Worm (Caenorhabditis elegans) whole organism, L1 larva: ENCODE results near the gene nhr-138.

Experiments
- aly-2 ChIP-seq: fragments of 150-350 bp; optimal IDR thresholded peaks from 2 replicates; lab custom pipeline; 2014; ENCODE audit warnings: missing biosample characterization, missing genetic modification characterization
- blmp-1 ChIP-seq: fragments of 150-350 bp; optimal IDR thresholded peaks from 2 replicates; lab custom pipeline; 2014; ENCODE audit warnings: missing biosample characterization, missing genetic modification characterization
- elt-3 ChIP-seq, 6 experiments: fragments of 150-350 bp in 1 of 6; sonication (generic microtip); optimal IDR thresholded peaks; 2 replicates each; lab custom pipeline; 2017 to 2018; ENCODE audit warnings: missing biosample characterization in 6 of 6, missing genetic modification characterization in 6 of 6, inconsistent platforms in 1 of 6
- ets-5 ChIP-seq: fragments of 200-800 bp; sonication (Bioruptor generic); IDR thresholded peaks from 2 replicates; pipeline ENCODE4 v1.3.6; 2022; ENCODE audit warnings: missing genetic modification characterization, missing compliant biosample characterization
- fos-1 ChIP-seq: fragments of 150-350 bp; optimal IDR thresholded peaks from 2 replicates; lab custom pipeline; 2014; ENCODE audit warnings: missing biosample characterization, missing genetic modification characterization
- grh-1 ChIP-seq: fragments of 200-800 bp; sonication (Bioruptor generic); IDR thresholded peaks from 2 replicates; pipeline ENCODE4 v1.3.6; 2022; ENCODE audit warnings: missing genetic modification reagents, missing genetic modification characterization, missing compliant biosample characterization
- hlh-4 ChIP-seq: sonication (generic microtip); optimal IDR thresholded peaks from 2 replicates; lab custom pipeline; 2016; ENCODE audit warnings: mild to moderate bottlenecking, missing genetic modification characterization, missing compliant biosample characterization
- lir-3 ChIP-seq: sonication (generic microtip); optimal IDR thresholded peaks from 2 replicates; lab custom pipeline; 2016; ENCODE audit warnings: mild to moderate bottlenecking, missing genetic modification characterization, moderate library complexity, missing compliant biosample characterization; ENCODE audit not compliant: poor library complexity
- mef-2 ChIP-seq: fragments of 150-350 bp; optimal IDR thresholded peaks from 2 replicates; lab custom pipeline; 2014; ENCODE audit warnings: missing biosample characterization, missing genetic modification characterization
- unc-130 ChIP-seq: fragments of 150-350 bp; optimal IDR thresholded peaks from 2 replicates; lab custom pipeline; 2017; ENCODE audit warnings: missing biosample characterization, missing genetic modification characterization, inconsistent platforms
- unc-62 ChIP-seq: fragments of 150-350 bp; optimal IDR thresholded peaks from 2 replicates; lab custom pipeline; 2014; ENCODE audit warnings: missing biosample characterization, missing genetic modification reagents, missing genetic modification characterization
- unc-98 ChIP-seq: fragments of 200-800 bp; sonication (Bioruptor generic); IDR thresholded peaks from 2 replicates; pipeline ENCODE4 v1.3.6; 2022; ENCODE audit warnings: missing genetic modification characterization, missing compliant biosample characterization
- ztf-4 ChIP-seq: fragments of 150-350 bp; optimal IDR thresholded peaks from 2 replicates; lab custom pipeline; 2014; ENCODE audit warnings: missing biosample characterization, missing genetic modification characterization

DNA sequence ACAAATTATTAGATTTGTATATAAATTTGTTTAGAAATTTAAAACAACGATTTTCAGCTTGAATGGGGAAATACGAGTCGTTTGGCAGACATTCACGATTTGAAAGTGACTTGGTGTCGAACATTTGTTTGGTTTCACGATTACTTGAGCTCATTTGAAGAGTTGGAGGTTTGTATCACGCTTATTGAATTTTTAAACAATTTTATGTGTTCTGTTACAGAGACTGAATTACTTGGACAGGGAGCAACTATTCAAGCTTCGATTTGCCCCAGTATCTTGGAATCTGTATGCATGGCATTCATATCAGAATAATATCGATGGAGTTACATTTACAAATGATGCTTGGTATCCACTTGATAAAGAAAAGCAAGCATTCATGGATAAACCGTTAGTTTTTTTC, 2.2 kb downstream of the nhr-138 start:
- TF ChIP-seq elt-3 (tag; optimal IDR thresholded peaks at IDR 0.05; lab: Kevin White, UChicago), result no peak
- no peak for TF ChIP-seq mef-2 (tag; lab: Kevin White, UChicago)
- no peak for TF ChIP-seq hlh-4 (tag; lab: Kevin White, UChicago)
- TF ChIP-seq lir-3 (tag; lab: Kevin White, UChicago), result no peak
- no peak for TF ChIP-seq aly-2 (tag; lab: Kevin White, UChicago)
- TF ChIP-seq unc-98 (GFP tag; lab: Robert Waterston, UW), result no peak
- TF ChIP-seq grh-1 (GFP tag; lab: Robert Waterston, UW), result no peak
- TF ChIP-seq unc-130 (tag; lab: Kevin White, UChicago), result no peak
- TF ChIP-seq fos-1, result no peak
- TF ChIP-seq blmp-1 (tag; lab: Kevin White, UChicago), result no peak
- no peak for TF ChIP-seq unc-62 (GFP tag; lab: Kevin White, UChicago)
- no peak for TF ChIP-seq ztf-4 (tag; lab: Kevin White, UChicago)
- TF ChIP-seq ets-5 (GFP tag; lab: Robert Waterston, UW), result no peak
